Worm (Caenorhabditis elegans): ENCODE results near the gene ubc-24.

ubc-24 gene

DNA sequence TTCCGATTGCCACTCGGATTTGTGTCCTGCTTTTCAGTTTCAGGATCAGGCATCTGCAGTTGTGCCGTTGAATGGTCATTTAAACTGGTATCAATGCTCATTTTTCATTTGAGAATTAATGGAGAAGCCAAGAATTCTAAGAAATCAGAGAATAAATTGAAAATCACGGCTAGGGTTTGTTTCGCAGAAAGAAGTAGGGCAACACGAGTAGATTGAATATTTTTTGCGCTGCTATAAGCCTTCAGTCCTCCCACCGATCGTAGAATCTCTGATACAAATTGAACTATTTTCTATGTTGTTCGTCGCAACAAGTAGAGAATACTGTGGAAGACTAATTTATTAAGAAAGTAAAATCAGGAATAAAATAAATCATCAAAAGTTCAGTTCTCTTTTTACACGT is 31.6 kb downstream of the ubc-24 start, which contains the start of gene acp-3:
acp-3 (minus strand) TSS at position 101 of the 400 bp plus-strand sequence.
- TF ChIP-seq elt-2 (tag; optimal IDR thresholded peaks at IDR 0.05) (no peak), nfya-1 (tag; optimal IDR thresholded peaks at IDR 0.05; ENCODE audit: insufficient read depth) (no peak), daf-12 (tag; optimal IDR thresholded peaks at IDR 0.05) (no peak), fos-1 (tag; optimal IDR thresholded peaks at IDR 0.05) (no peak), nhr-77 (tag; optimal IDR thresholded peaks at IDR 0.05) (no peak), ceh-9 (tag; optimal IDR thresholded peaks at IDR 0.05) (no peak), lin-39 (tag; optimal IDR thresholded peaks at IDR 0.05) (no peak), nhr-43 (tag; optimal IDR thresholded peaks at IDR 0.05; ENCODE audit: poor library complexity, severe bottlenecking) (no peak), egl-27 (tag; optimal IDR thresholded peaks at IDR 0.05) (no peak), mml-1 (tag; optimal IDR thresholded peaks at IDR 0.05) (no peak), nhr-12 (tag; optimal IDR thresholded peaks at IDR 0.05) (no peak), nhr-11 (tag; optimal IDR thresholded peaks at IDR 0.05) (no peak), zag-1 (tag; optimal IDR thresholded peaks at IDR 0.05) (no peak), lsy-12 (tag; optimal IDR thresholded peaks at IDR 0.05) (no peak), nhr-237 (tag; optimal IDR thresholded peaks at IDR 0.05) (no peak), aly-2 (tag; optimal IDR thresholded peaks at IDR 0.05) (no peak)

DNA sequence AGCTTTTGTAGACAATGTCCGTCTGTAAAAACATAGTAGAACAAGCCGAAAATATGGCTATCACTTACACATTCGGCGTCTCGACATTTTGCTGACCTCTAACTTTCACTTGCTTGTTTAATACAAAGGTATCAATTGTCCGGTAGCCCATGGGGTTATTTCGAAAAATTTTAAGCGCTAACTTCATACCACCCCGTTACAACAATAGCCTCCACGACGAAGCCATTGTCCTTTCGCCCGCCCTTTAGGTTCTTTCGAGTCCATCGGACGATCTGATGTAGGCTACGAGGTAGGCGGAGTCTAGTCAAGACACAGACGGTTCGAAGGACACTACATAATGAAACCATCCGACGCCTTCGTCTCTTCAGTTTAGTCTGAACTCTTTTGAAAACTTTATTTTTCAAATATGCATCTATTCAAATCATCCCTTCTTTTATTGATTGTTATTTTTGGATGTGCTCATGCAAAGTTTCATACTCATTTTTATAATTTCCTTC is 33.4 kb downstream of the ubc-24 start, which contains the start of gene lips-10:
lips-10 (plus strand) TSS at position 378 of the 497 bp plus-strand sequence.
- TF ChIP-seq nhr-23 (tag; optimal IDR thresholded peaks at IDR 0.05) (peak; percentile 21), nhr-25 (tag; optimal IDR thresholded peaks at IDR 0.05) (peak; percentile 80), daf-12 (tag; optimal IDR thresholded peaks at IDR 0.05) (no peak)

DNA sequence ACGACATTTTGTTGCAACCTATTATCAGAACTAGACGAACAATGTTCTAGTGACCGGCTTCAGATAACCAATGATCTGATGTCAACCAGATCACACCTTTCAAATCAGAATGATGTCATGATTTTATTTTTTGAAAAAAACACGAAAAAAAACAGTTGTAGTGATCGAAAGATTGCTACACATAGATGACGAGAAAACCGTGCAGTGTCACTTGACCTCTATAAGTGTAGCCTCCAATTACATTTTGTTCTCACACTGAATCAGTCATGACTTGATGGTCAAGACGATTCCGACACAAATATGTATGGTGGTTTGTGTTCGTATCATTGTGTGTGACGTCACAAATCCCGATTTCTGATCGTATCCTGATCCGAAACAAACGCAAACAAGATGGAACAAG is 34.7 kb downstream of the ubc-24 start:
- TF ChIP-seq fkh-2 (tag; optimal IDR thresholded peaks at IDR 0.05): no peak
- TF ChIP-seq R02D3.7 (tag; optimal IDR thresholded peaks at IDR 0.05): no peak
- no peak for TF ChIP-seq nhr-28 (tag; optimal IDR thresholded peaks at IDR 0.05)
- no peak for TF ChIP-seq nhr-11 (tag; optimal IDR thresholded peaks at IDR 0.05)
- TF ChIP-seq egl-5 (tag; optimal IDR thresholded peaks at IDR 0.05): no peak
- TF ChIP-seq hmg-11 (tag; optimal IDR thresholded peaks at IDR 0.05): no peak
- no peak for TF ChIP-seq ZK546.5 (tag; optimal IDR thresholded peaks at IDR 0.05)
- TF ChIP-seq pha-4 (tag; optimal IDR thresholded peaks at IDR 0.05): no peak
- TF ChIP-seq elt-3 (tag; optimal IDR thresholded peaks at IDR 0.05): peak in 1 of 3 experiments; percentile 41
- TF ChIP-seq nhr-67 (tag; optimal IDR thresholded peaks at IDR 0.05): no peak
- TF ChIP-seq ceh-82 (tag; optimal IDR thresholded peaks at IDR 0.05): no peak
- TF ChIP-seq nhr-43 (tag; optimal IDR thresholded peaks at IDR 0.05; ENCODE audit: poor library complexity, severe bottlenecking): peak; percentile 51
- no peak for TF ChIP-seq mml-1 (tag; optimal IDR thresholded peaks at IDR 0.05)
- no peak for TF ChIP-seq ztf-4 (tag; optimal IDR thresholded peaks at IDR 0.05)
- TF ChIP-seq aly-2 (tag; optimal IDR thresholded peaks at IDR 0.05): no peak
- TF ChIP-seq unc-39 (tag; optimal IDR thresholded peaks at IDR 0.05): no peak
- no peak for TF ChIP-seq ceh-16 (tag; optimal IDR thresholded peaks at IDR 0.05)
- TF ChIP-seq unc-62 (GFP tag; optimal IDR thresholded peaks at IDR 0.05): no peak
- no peak for TF ChIP-seq pqm-1 (tag; optimal IDR thresholded peaks at IDR 0.05)
- TF ChIP-seq nhr-25 (tag; optimal IDR thresholded peaks at IDR 0.05): peak; percentile 74
- TF ChIP-seq fos-1 (tag; optimal IDR thresholded peaks at IDR 0.05): no peak
- no peak for TF ChIP-seq skn-1 (tag; optimal IDR thresholded peaks at IDR 0.05)
- no peak for TF ChIP-seq nhr-76 (tag; optimal IDR thresholded peaks at IDR 0.05)
- peak; percentile 50 for TF ChIP-seq nhr-23 (tag; optimal IDR thresholded peaks at IDR 0.05)
- TF ChIP-seq elt-1 (tag; optimal IDR thresholded peaks at IDR 0.05): no peak
- TF ChIP-seq nhr-237 (tag; optimal IDR thresholded peaks at IDR 0.05): no peak
- no peak for TF ChIP-seq egl-27 (tag; optimal IDR thresholded peaks at IDR 0.05)
- TF ChIP-seq zag-1 (tag; optimal IDR thresholded peaks at IDR 0.05): no peak

DNA sequence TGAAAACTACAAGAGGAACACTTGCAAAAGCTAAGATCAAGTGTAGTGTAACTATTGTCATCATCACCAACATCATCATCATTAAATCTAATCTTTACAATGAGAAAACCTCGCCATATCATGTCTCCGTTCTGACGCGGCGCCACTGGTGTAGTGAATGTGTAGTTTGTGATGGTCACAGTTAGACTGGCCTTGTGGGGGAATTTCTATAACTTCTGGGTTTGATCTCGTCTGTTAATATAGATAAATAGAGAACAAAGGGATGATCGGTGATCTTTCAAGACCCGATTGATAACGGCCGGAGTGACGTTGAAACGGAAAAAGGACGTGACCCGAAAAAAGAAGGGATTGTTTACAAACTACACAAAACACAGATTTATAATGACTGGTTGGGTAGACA is 35.4 kb downstream of the ubc-24 start:
- no peak for TF ChIP-seq nhr-12 (tag; optimal IDR thresholded peaks at IDR 0.05)
- peak; percentile 83 for TF ChIP-seq nhr-25 (tag; optimal IDR thresholded peaks at IDR 0.05)
- no peak for TF ChIP-seq fos-1 (tag; optimal IDR thresholded peaks at IDR 0.05)
- no peak for TF ChIP-seq tbx-2 (tag; optimal IDR thresholded peaks at IDR 0.05)
- TF ChIP-seq nhr-43 (tag; optimal IDR thresholded peaks at IDR 0.05; ENCODE audit: poor library complexity, severe bottlenecking): peak; percentile 88
- TF ChIP-seq pqm-1 (tag; optimal IDR thresholded peaks at IDR 0.05): no peak
- TF ChIP-seq pha-4 (tag; optimal IDR thresholded peaks at IDR 0.05): no peak
- peak; percentile 31 to 79 (median 77) for TF ChIP-seq elt-3 (tag; optimal IDR thresholded peaks at IDR 0.05)
- no peak for TF ChIP-seq jun-1 (tag; optimal IDR thresholded peaks at IDR 0.05)
- peak; percentile 62 for TF ChIP-seq elt-1 (tag; optimal IDR thresholded peaks at IDR 0.05)
- no peak for TF ChIP-seq daf-12 (tag; optimal IDR thresholded peaks at IDR 0.05)
- TF ChIP-seq ama-1 (optimal IDR thresholded peaks at IDR 0.05): peak; percentile 58
- TF ChIP-seq elt-2 (tag; optimal IDR thresholded peaks at IDR 0.05): no peak
- no peak for TF ChIP-seq nhr-28 (tag; optimal IDR thresholded peaks at IDR 0.05)
- no peak for TF ChIP-seq hmg-11 (tag; optimal IDR thresholded peaks at IDR 0.05)
- no peak for TF ChIP-seq ztf-4 (tag; optimal IDR thresholded peaks at IDR 0.05)
- no peak for TF ChIP-seq nhr-67 (tag; optimal IDR thresholded peaks at IDR 0.05)
- no peak for TF ChIP-seq ZK546.5 (tag; optimal IDR thresholded peaks at IDR 0.05)
- no peak for TF ChIP-seq sea-2 (GFP tag; optimal IDR thresholded peaks at IDR 0.05)
- TF ChIP-seq nfya-1 (tag; optimal IDR thresholded peaks at IDR 0.05; ENCODE audit: insufficient read depth): no peak
- TF ChIP-seq ceh-82 (tag; optimal IDR thresholded peaks at IDR 0.05): no peak
- TF ChIP-seq ceh-9 (tag; optimal IDR thresholded peaks at IDR 0.05): no peak
- TF ChIP-seq skn-1 (tag; optimal IDR thresholded peaks at IDR 0.05): no peak
- TF ChIP-seq nhr-11 (tag; optimal IDR thresholded peaks at IDR 0.05): no peak
- no peak for TF ChIP-seq lin-39 (tag; optimal IDR thresholded peaks at IDR 0.05)
- TF ChIP-seq nhr-23 (tag; optimal IDR thresholded peaks at IDR 0.05): peak; percentile 90
- TF ChIP-seq unc-39 (tag; optimal IDR thresholded peaks at IDR 0.05): no peak
- TF ChIP-seq unc-62 (GFP tag; optimal IDR thresholded peaks at IDR 0.05): peak; percentile 21
- no peak for TF ChIP-seq nhr-77 (tag; optimal IDR thresholded peaks at IDR 0.05)
- TF ChIP-seq mml-1 (tag; optimal IDR thresholded peaks at IDR 0.05): no peak
- TF ChIP-seq egl-5 (tag; optimal IDR thresholded peaks at IDR 0.05): no peak
- peak; percentile 44 for TF ChIP-seq ceh-28 (tag; optimal IDR thresholded peaks at IDR 0.05)
- TF ChIP-seq lsy-12 (tag; optimal IDR thresholded peaks at IDR 0.05): no peak
